Worm (Caenorhabditis elegans) whole organism, L1 larva: ENCODE measurements around the gene F07A11.4.

Experiments
- C04F5.9 ChIP-seq: sonication (generic microtip); optimal IDR thresholded peaks from 2 replicates; lab custom pipeline; 2016; ENCODE audit warnings: missing genetic modification characterization, missing compliant biosample characterization
- F16B12.6 ChIP-seq: fragments of 150-350 bp; optimal IDR thresholded peaks from 2 replicates; lab custom pipeline; 2014; ENCODE audit warnings: missing biosample characterization, missing genetic modification characterization
- ama-1 ChIP-seq: fragments of 150-350 bp; optimal IDR thresholded peaks from 2 replicates; lab custom pipeline; 2014
- blmp-1 ChIP-seq: fragments of 150-350 bp; optimal IDR thresholded peaks from 2 replicates; lab custom pipeline; 2014; ENCODE audit warnings: missing biosample characterization, missing genetic modification characterization
- ceh-63 ChIP-seq: fragments of 200-800 bp; sonication (Bioruptor generic); optimal IDR thresholded peaks from 2 replicates; lab custom pipeline; 2018; ENCODE audit warnings: mild to moderate bottlenecking, missing genetic modification characterization, missing compliant biosample characterization
- ceh-8 ChIP-seq: fragments of 200-800 bp; sonication (Bioruptor generic); optimal IDR thresholded peaks from 2 replicates; lab custom pipeline; 2018; ENCODE audit warnings: mild to moderate bottlenecking, missing genetic modification characterization, moderate library complexity, missing compliant biosample characterization
- ceh-82 ChIP-seq, 3 experiments: fragments of 150-350 bp in 1 of 3; sonication (generic microtip) in 2 of 3; optimal IDR thresholded peaks; 2 replicates each; lab custom pipeline; 2014 to 2017; ENCODE audit warnings: missing biosample characterization in 3 of 3, missing genetic modification characterization in 3 of 3
- ceh-90 ChIP-seq: sonication (generic microtip); optimal IDR thresholded peaks from 2 replicates; lab custom pipeline; 2016; ENCODE audit warnings: missing genetic modification characterization, missing compliant biosample characterization
- ces-1 ChIP-seq: fragments of 150-350 bp; optimal IDR thresholded peaks from 2 replicates; lab custom pipeline; 2014; ENCODE audit warnings: missing biosample characterization, missing genetic modification reagents, missing genetic modification characterization
- dsc-1 ChIP-seq: sonication (generic microtip); optimal IDR thresholded peaks from 2 replicates; lab custom pipeline; 2016; ENCODE audit warnings: mild to moderate bottlenecking, missing genetic modification characterization, missing compliant biosample characterization
- efl-3 ChIP-seq: fragments of 200-800 bp; sonication (Bioruptor generic); optimal IDR thresholded peaks from 2 replicates; lab custom pipeline; 2018; ENCODE audit warnings: mild to moderate bottlenecking, missing genetic modification characterization, missing compliant biosample characterization
- egl-13 ChIP-seq: sonication (generic microtip); optimal IDR thresholded peaks from 2 replicates; lab custom pipeline; 2016; ENCODE audit warnings: missing genotype, missing genetic modification reagents, missing genetic modification characterization, missing compliant biosample characterization
- elt-2 ChIP-seq: sonication (generic microtip); optimal IDR thresholded peaks from 2 replicates; lab custom pipeline; 2016; ENCODE audit warnings: missing genetic modification characterization, mild to moderate bottlenecking, inconsistent platforms, missing compliant biosample characterization, missing genetic modification reagents
- elt-3 ChIP-seq, 6 experiments: fragments of 150-350 bp in 1 of 6; sonication (generic microtip); optimal IDR thresholded peaks; 2 replicates each; lab custom pipeline; 2017 to 2018; ENCODE audit warnings: missing biosample characterization in 6 of 6, missing genetic modification characterization in 6 of 6, inconsistent platforms in 1 of 6
- ets-5 ChIP-seq: fragments of 200-800 bp; sonication (Bioruptor generic); IDR thresholded peaks from 2 replicates; pipeline ENCODE4 v1.3.6; 2022; ENCODE audit warnings: missing genetic modification characterization, missing compliant biosample characterization
- fkh-10 ChIP-seq: sonication (generic microtip); optimal IDR thresholded peaks from 2 replicates; lab custom pipeline; 2017; ENCODE audit warnings: missing biosample characterization, missing genetic modification reagents, missing genetic modification characterization
- fkh-4 ChIP-seq: sonication (generic microtip); optimal IDR thresholded peaks from 2 replicates; lab custom pipeline; 2016; ENCODE audit warnings: missing compliant biosample characterization, missing genetic modification characterization, borderline replicate concordance
- fkh-8 ChIP-seq: sonication (generic microtip); optimal IDR thresholded peaks from 2 replicates; lab custom pipeline; 2016; ENCODE audit warnings: mild to moderate bottlenecking, missing genetic modification characterization, missing compliant biosample characterization
- fos-1 ChIP-seq: fragments of 150-350 bp; optimal IDR thresholded peaks from 2 replicates; lab custom pipeline; 2014; ENCODE audit warnings: missing biosample characterization, missing genetic modification characterization
- hlh-17 ChIP-seq: fragments of 200-800 bp; sonication (Bioruptor generic); optimal IDR thresholded peaks from 2 replicates; lab custom pipeline; 2018; ENCODE audit warnings: missing genetic modification characterization, mild to moderate bottlenecking, missing compliant biosample characterization, moderate library complexity, borderline replicate concordance
- hpl-2 ChIP-seq: fragments of 150-350 bp; optimal IDR thresholded peaks from 2 replicates; lab custom pipeline; 2014; ENCODE audit warnings: missing biosample characterization, missing genetic modification reagents, missing genetic modification characterization
- jun-1 ChIP-seq: fragments of 150-350 bp; optimal IDR thresholded peaks from 2 replicates; lab custom pipeline; 2014; ENCODE audit warnings: missing biosample characterization, missing genetic modification reagents, missing genetic modification characterization
- lin-13 ChIP-seq: fragments of 150-350 bp; optimal IDR thresholded peaks from 2 replicates; lab custom pipeline; 2014; ENCODE audit warnings: missing biosample characterization, missing genetic modification reagents, missing genetic modification characterization
- lin-35 ChIP-seq, 2 experiments: fragments of 150-350 bp; optimal IDR thresholded peaks; 2 replicates each; lab custom pipeline; 2014; ENCODE audit warnings: missing biosample characterization in 2 of 2, missing genetic modification characterization in 2 of 2, missing genetic modification reagents in 2 of 2
- lin-39 ChIP-seq: fragments of 150-350 bp; optimal IDR thresholded peaks from 2 replicates; lab custom pipeline; 2014; ENCODE audit warnings: missing biosample characterization, missing genetic modification reagents, missing genetic modification characterization
- lir-3 ChIP-seq: sonication (generic microtip); optimal IDR thresholded peaks from 2 replicates; lab custom pipeline; 2016; ENCODE audit warnings: mild to moderate bottlenecking, missing genetic modification characterization, moderate library complexity, missing compliant biosample characterization; ENCODE audit not compliant: poor library complexity
- lsy-2 ChIP-seq, 2 experiments: fragments of 150-350 bp; optimal IDR thresholded peaks; 2 replicates each; lab custom pipeline; 2014; ENCODE audit warnings: missing biosample characterization in 2 of 2, missing genetic modification characterization in 2 of 2
- mef-2 ChIP-seq: fragments of 150-350 bp; optimal IDR thresholded peaks from 2 replicates; lab custom pipeline; 2014; ENCODE audit warnings: missing biosample characterization, missing genetic modification characterization
- mep-1 ChIP-seq: fragments of 150-350 bp; optimal IDR thresholded peaks from 2 replicates; lab custom pipeline; 2014; ENCODE audit warnings: missing biosample characterization, missing genetic modification characterization
- nhr-11 ChIP-seq: fragments of 150-350 bp; optimal IDR thresholded peaks from 2 replicates; lab custom pipeline; 2014; ENCODE audit warnings: missing biosample characterization, missing genetic modification characterization
- nhr-12 ChIP-seq: sonication (generic microtip); optimal IDR thresholded peaks from 2 replicates; lab custom pipeline; 2017; ENCODE audit warnings: missing biosample characterization, missing genetic modification characterization
- nhr-19 ChIP-seq: fragments of 200-800 bp; sonication (Bioruptor generic); conservative IDR thresholded peaks from 2 replicates; pipeline ENCODE4 v1.3.6; 2022; ENCODE audit warnings: missing genetic modification characterization, missing compliant biosample characterization
- nhr-20 ChIP-seq: sonication (generic microtip); optimal IDR thresholded peaks from 2 replicates; lab custom pipeline; 2016; ENCODE audit warnings: mild to moderate bottlenecking, missing genetic modification characterization, missing compliant biosample characterization
- nhr-28 ChIP-seq: fragments of 150-350 bp; optimal IDR thresholded peaks from 2 replicates; lab custom pipeline; 2014; ENCODE audit warnings: missing biosample characterization, missing genetic modification characterization
- nhr-71 ChIP-seq: sonication (generic microtip); optimal IDR thresholded peaks from 2 replicates; lab custom pipeline; 2016; ENCODE audit warnings: mild to moderate bottlenecking, missing genetic modification characterization, moderate library complexity, missing compliant biosample characterization
- nhr-76 ChIP-seq: sonication (generic microtip); optimal IDR thresholded peaks from 2 replicates; lab custom pipeline; 2017; ENCODE audit warnings: missing biosample characterization, missing genetic modification characterization
- nhr-77 ChIP-seq: fragments of 150-350 bp; optimal IDR thresholded peaks from 2 replicates; lab custom pipeline; 2014; ENCODE audit warnings: missing biosample characterization, missing genetic modification characterization
- nhr-84 ChIP-seq: sonication (generic microtip); optimal IDR thresholded peaks from 2 replicates; lab custom pipeline; 2017; ENCODE audit warnings: missing biosample characterization, missing genetic modification characterization
- nhr-90 ChIP-seq: sonication (generic microtip); optimal IDR thresholded peaks from 2 replicates; lab custom pipeline; 2016; ENCODE audit warnings: mild to moderate bottlenecking, missing genetic modification characterization, missing compliant biosample characterization; ENCODE audit not compliant: poor library complexity
- pax-3 ChIP-seq: fragments of 200-800 bp; sonication (Bioruptor generic); optimal IDR thresholded peaks from 2 replicates; lab custom pipeline; 2018; ENCODE audit warnings: mild to moderate bottlenecking, missing genetic modification characterization, moderate library complexity, missing compliant biosample characterization
- pqm-1 ChIP-seq: sonication (generic microtip); optimal IDR thresholded peaks from 3 replicates; lab custom pipeline; 2017; ENCODE audit warnings: missing biosample characterization, missing genetic modification characterization
- rnt-1 ChIP-seq: sonication (generic microtip); optimal IDR thresholded peaks from 2 replicates; lab custom pipeline; 2016; ENCODE audit warnings: mild to moderate bottlenecking, missing genetic modification characterization, moderate library complexity, missing compliant biosample characterization
- skn-1 ChIP-seq: fragments of 150-350 bp; optimal IDR thresholded peaks from 2 replicates; lab custom pipeline; 2014; ENCODE audit warnings: missing biosample characterization, missing genetic modification characterization
- snu-23 ChIP-seq: sonication (generic microtip); optimal IDR thresholded peaks from 2 replicates; lab custom pipeline; 2016; ENCODE audit warnings: missing genetic modification characterization, missing compliant biosample characterization
- sox-4 ChIP-seq: sonication (generic microtip); optimal IDR thresholded peaks from 2 replicates; lab custom pipeline; 2016; ENCODE audit warnings: missing genetic modification characterization, missing compliant biosample characterization
- swsn-7 ChIP-seq: sonication (generic microtip); optimal IDR thresholded peaks from 2 replicates; lab custom pipeline; 2016; ENCODE audit warnings: missing genetic modification characterization, missing compliant biosample characterization
- tbx-2 ChIP-seq: sonication (generic microtip); optimal IDR thresholded peaks from 2 replicates; lab custom pipeline; 2016; ENCODE audit warnings: missing genetic modification characterization, missing compliant biosample characterization
- tlp-1 ChIP-seq: fragments of 150-350 bp; optimal IDR thresholded peaks from 2 replicates; lab custom pipeline; 2014; ENCODE audit warnings: missing biosample characterization, missing genetic modification characterization
- unc-130 ChIP-seq: fragments of 150-350 bp; optimal IDR thresholded peaks from 2 replicates; lab custom pipeline; 2017; ENCODE audit warnings: missing biosample characterization, missing genetic modification characterization, inconsistent platforms
- unc-62 ChIP-seq: fragments of 150-350 bp; optimal IDR thresholded peaks from 2 replicates; lab custom pipeline; 2014; ENCODE audit warnings: missing biosample characterization, missing genetic modification reagents, missing genetic modification characterization
- unc-98 ChIP-seq: fragments of 200-800 bp; sonication (Bioruptor generic); IDR thresholded peaks from 2 replicates; pipeline ENCODE4 v1.3.6; 2022; ENCODE audit warnings: missing genetic modification characterization, missing compliant biosample characterization
- xbp-1 ChIP-seq: sonication (generic microtip); optimal IDR thresholded peaks from 2 replicates; lab custom pipeline; 2016; ENCODE audit warnings: missing genetic modification characterization, missing compliant biosample characterization
- zip-4 ChIP-seq: fragments of 200-800 bp; sonication (Bioruptor generic); optimal IDR thresholded peaks from 2 replicates; lab custom pipeline; 2018; ENCODE audit warnings: mild to moderate bottlenecking, missing genetic modification characterization, moderate library complexity, missing compliant biosample characterization
- ztf-4 ChIP-seq: fragments of 150-350 bp; optimal IDR thresholded peaks from 2 replicates; lab custom pipeline; 2014; ENCODE audit warnings: missing biosample characterization, missing genetic modification characterization

Gene F07A11.4

ce11 chrII:11637189-11637754 lies 36.5 kb downstream of the F07A11.4 start:
- TF ChIP-seq swsn-7: peak; percentile 17
- TF ChIP-seq ceh-63: no peak
- TF ChIP-seq blmp-1 (tag; lab: Kevin White, UChicago): peak; percentile 10
- no peak for TF ChIP-seq tbx-2 (tag; lab: Kevin White, UChicago)
- TF ChIP-seq lir-3 (tag; lab: Kevin White, UChicago): peak; percentile 33
- TF ChIP-seq efl-3 (GFP tag; lab: Kevin White, UChicago): no peak
- peak; percentile 24 for TF ChIP-seq zip-4 (GFP tag; lab: Kevin White, UChicago)
- TF ChIP-seq nhr-77 (tag; lab: Kevin White, UChicago): peak; percentile 5
- TF ChIP-seq ces-1: no peak
- TF ChIP-seq fos-1 (tag; lab: Kevin White, UChicago): peak; percentile 53
- TF ChIP-seq lsy-2 (tag; optimal IDR thresholded peaks at IDR 0.05; lab: Kevin White, UChicago): peak; percentile 25 to 59
- TF ChIP-seq nhr-20: peak; percentile 8
- TF ChIP-seq ceh-90: no peak
- no peak for TF ChIP-seq ets-5
- TF ChIP-seq lin-39 (tag; lab: Kevin White, UChicago): peak; percentile 31
- TF ChIP-seq snu-23: peak; percentile 30
- no peak for TF ChIP-seq tlp-1 (tag; lab: Kevin White, UChicago)
- peak; percentile 28 for TF ChIP-seq nhr-19 (GFP tag; lab: Robert Waterston, UW)
- TF ChIP-seq elt-3 (tag; optimal IDR thresholded peaks at IDR 0.05; lab: Kevin White, UChicago): no peak
- no peak for TF ChIP-seq F16B12.6
- TF ChIP-seq ceh-82 (tag; optimal IDR thresholded peaks at IDR 0.05; lab: Kevin White, UChicago): no peak
- TF ChIP-seq fkh-8 (tag; lab: Kevin White, UChicago): no peak
- TF ChIP-seq nhr-71: peak; percentile 72
- TF ChIP-seq pax-3 (tag; lab: Kevin White, UChicago): no peak
- peak; percentile 83 for TF ChIP-seq ztf-4 (tag; lab: Kevin White, UChicago)
- TF ChIP-seq mef-2 (tag; lab: Kevin White, UChicago): no peak
- no peak for TF ChIP-seq hlh-17
- TF ChIP-seq egl-13 (tag; lab: Kevin White, UChicago): peak; percentile 40
- TF ChIP-seq lin-35 (GFP tag; optimal IDR thresholded peaks at IDR 0.05; lab: Kevin White, UChicago): no peak
- peak; percentile 79 for TF ChIP-seq ama-1 (lab: Kevin White, UChicago)
- no peak for TF ChIP-seq nhr-84 (tag; lab: Kevin White, UChicago)
- no peak for TF ChIP-seq nhr-12 (tag; lab: Kevin White, UChicago)
- TF ChIP-seq mep-1 (tag; lab: Kevin White, UChicago): no peak
- no peak for TF ChIP-seq skn-1
- no peak for TF ChIP-seq nhr-28 (tag; lab: Kevin White, UChicago)
- no peak for TF ChIP-seq ceh-8 (GFP tag; lab: Kevin White, UChicago)
- no peak for TF ChIP-seq pqm-1 (tag; lab: Kevin White, UChicago)
- TF ChIP-seq jun-1: peak; percentile 17
- no peak for TF ChIP-seq fkh-4 (tag; lab: Kevin White, UChicago)
- TF ChIP-seq unc-130 (tag; lab: Kevin White, UChicago): no peak
- no peak for TF ChIP-seq hpl-2
- TF ChIP-seq sox-4 (tag; lab: Kevin White, UChicago): no peak
- no peak for TF ChIP-seq rnt-1 (tag; lab: Kevin White, UChicago)
- peak; percentile 30 for TF ChIP-seq elt-2 (tag; lab: Kevin White, UChicago)
- TF ChIP-seq unc-62 (GFP tag; lab: Kevin White, UChicago): no peak
- no peak for TF ChIP-seq fkh-10 (GFP tag; lab: Kevin White, UChicago)
- TF ChIP-seq dsc-1: peak; percentile 72
- TF ChIP-seq nhr-11 (tag; lab: Kevin White, UChicago): peak; percentile 32
- TF ChIP-seq C04F5.9 (tag; lab: Kevin White, UChicago): no peak
- no peak for TF ChIP-seq lin-13 (GFP tag; lab: Kevin White, UChicago)
- TF ChIP-seq nhr-90 (tag; lab: Kevin White, UChicago): peak; percentile 67
- peak; percentile 9 for TF ChIP-seq xbp-1
- no peak for TF ChIP-seq nhr-76
- TF ChIP-seq unc-98: no peak
